Fruit fly (Drosophila melanogaster): ENCODE results near the gene RpL22.

The RpL22 gene

DNA sequence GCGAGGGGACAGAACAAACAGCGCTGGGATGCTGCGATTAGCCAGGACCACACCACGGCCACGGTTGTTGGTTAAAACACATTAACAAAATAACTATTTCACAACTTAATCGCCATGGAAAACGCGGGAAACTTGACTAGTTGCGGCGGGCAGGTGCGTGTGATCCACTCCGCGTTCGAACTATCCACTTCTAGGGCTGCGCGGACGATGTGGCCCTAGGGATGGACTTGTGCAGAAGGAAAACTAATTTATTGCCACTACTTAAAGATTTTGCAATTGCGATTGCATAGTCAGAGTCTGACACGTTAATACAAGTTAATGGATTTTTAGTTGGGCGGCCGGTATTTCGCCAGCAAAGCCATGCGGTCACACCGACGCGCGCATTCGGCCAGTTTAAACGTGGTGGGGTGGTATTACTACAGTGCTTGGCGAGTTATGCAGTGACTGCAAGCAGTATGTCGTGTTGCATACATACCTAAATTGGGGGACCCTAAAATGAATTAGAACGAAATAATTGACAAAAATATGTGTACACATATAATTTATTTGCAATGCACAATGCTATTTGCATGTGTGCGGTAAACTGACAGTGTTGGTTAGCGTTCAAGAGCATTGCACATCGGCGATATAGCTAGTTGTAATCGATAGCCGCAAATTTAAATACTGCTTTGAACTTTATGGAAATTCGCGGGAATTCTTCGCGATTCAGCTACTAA, 36.4 kb upstream of the RpL22 start, which contains the start of gene Rbf (continued):
- TF ChIP-seq Bgb (GFP tag; IDR thresholded peaks at IDR 0.05; ENCODE audit: partially characterized antibody): peak; percentile 55
- TF ChIP-seq CG2116 (GFP tag; optimal IDR thresholded peaks at IDR 0.05): peak; percentile 62
- TF ChIP-seq D19B (GFP tag; optimal IDR thresholded peaks at IDR 0.05): no peak
- no peak for TF ChIP-seq Max (GFP tag; optimal IDR thresholded peaks at IDR 0.05)
- no peak for TF ChIP-seq CG10209 (GFP tag; optimal IDR thresholded peaks at IDR 0.05)
- TF ChIP-seq CG14710 (tag; optimal IDR thresholded peaks at IDR 0.05): peak; percentile 54
- no peak for TF ChIP-seq kah (GFP tag; optimal IDR thresholded peaks at IDR 0.05)
- TF ChIP-seq dati (GFP tag; IDR thresholded peaks at IDR 0.05): no peak
- TF ChIP-seq CG1024 (GFP tag; IDR thresholded peaks at IDR 0.05): no peak
- TF ChIP-seq CG30403 (GFP tag; optimal IDR thresholded peaks at IDR 0.05): peak; percentile 1
- peak; percentile 42 for TF ChIP-seq nmo (GFP tag; optimal IDR thresholded peaks at IDR 0.05)
- 0 out of 2 replicates have a peak, but pooled peaks have one; percentile 6 for TF ChIP-seq E2f1 (GFP tag; IDR thresholded peaks at IDR 0.05)
- peak; percentile 67 for TF ChIP-seq amos (GFP tag; IDR thresholded peaks at IDR 0.05; ENCODE audit: partially characterized antibody)
- TF ChIP-seq Pdp1 (GFP tag; optimal IDR thresholded peaks at IDR 0.05): peak in 1 of 2 experiments; percentile 58
- TF ChIP-seq CG7963 (GFP tag; IDR thresholded peaks at IDR 0.05; ENCODE audit: partially characterized antibody): 0 out of 3 replicates have a peak, but pooled peaks have one; percentile 20
- no peak for TF ChIP-seq CG6175 (GFP tag; IDR thresholded peaks at IDR 0.05)
- TF ChIP-seq Hr39 (optimal IDR thresholded peaks at IDR 0.05): no peak
- TF ChIP-seq CG9727 (GFP tag; optimal IDR thresholded peaks at IDR 0.05): peak; percentile 26
- TF ChIP-seq phol (tag; optimal IDR thresholded peaks at IDR 0.05): peak; percentile 19
- TF ChIP-seq Sry-δ (GFP tag; optimal IDR thresholded peaks at IDR 0.05): peak; percentile 72
- 0 out of 3 replicates have a peak, but pooled peaks have one; percentile 19 for TF ChIP-seq row (GFP tag; IDR thresholded peaks at IDR 0.05)
- no peak for TF ChIP-seq prd (optimal IDR thresholded peaks at IDR 0.05)
- no peak for TF ChIP-seq prd (GFP tag; IDR thresholded peaks at IDR 0.05)
- peak; percentile 58; the same call in 1 of the 3 replicates for TF ChIP-seq hb (GFP tag; IDR thresholded peaks at IDR 0.05; ENCODE audit: partially characterized antibody)
- TF ChIP-seq CG7271 (tag; optimal IDR thresholded peaks at IDR 0.05): no peak
- no peak for TF ChIP-seq CG12104 (GFP tag; optimal IDR thresholded peaks at IDR 0.05)
- peak; percentile 77 for TF ChIP-seq Myb (GFP tag; optimal IDR thresholded peaks at IDR 0.05)
- TF ChIP-seq CG34224 (GFP tag; IDR thresholded peaks at IDR 0.05; ENCODE audit: partially characterized antibody): 0 out of 3 replicates have a peak, but pooled peaks have one; percentile 25
- peak; percentile 53 for TF ChIP-seq CG4617 (GFP tag; optimal IDR thresholded peaks at IDR 0.05; ENCODE audit: borderline replicate concordance)
- TF ChIP-seq abd-A (tag; optimal IDR thresholded peaks at IDR 0.05): no peak
- TF ChIP-seq toy (GFP tag; IDR thresholded peaks at IDR 0.05): no peak
- TF ChIP-seq CG7928 (GFP tag; optimal IDR thresholded peaks at IDR 0.05): peak; percentile 1
- TF ChIP-seq ap (GFP tag; IDR thresholded peaks at IDR 0.05): no peak
- TF ChIP-seq CG10267 (tag; optimal IDR thresholded peaks at IDR 0.05): peak; percentile 94
- TF ChIP-seq unc-4 (GFP tag; IDR thresholded peaks at IDR 0.05; ENCODE audit: partially characterized antibody): peak; percentile 62
- TF ChIP-seq MESR4 (GFP tag; optimal IDR thresholded peaks at IDR 0.05): peak; percentile 50
- TF ChIP-seq Ets97D (GFP tag; optimal IDR thresholded peaks at IDR 0.05): peak; percentile 41
- peak; percentile 75 for TF ChIP-seq sens (GFP tag)
- TF ChIP-seq HLH4C (GFP tag; IDR thresholded peaks at IDR 0.05; ENCODE audit: partially characterized antibody): peak; percentile 43; the same call in 2 of the 3 replicates
- peak; percentile 81 for TF ChIP-seq CG9797 (GFP tag; optimal IDR thresholded peaks at IDR 0.05)
- no peak for TF ChIP-seq cad (GFP tag; optimal IDR thresholded peaks at IDR 0.05)
- TF ChIP-seq Dad (GFP tag; optimal IDR thresholded peaks at IDR 0.05): peak; percentile 31
- peak; percentile 43; the same call in 1 of the 3 replicates for TF ChIP-seq Doc3 (GFP tag; IDR thresholded peaks at IDR 0.05; ENCODE audit: partially characterized antibody)
- TF ChIP-seq CG2712 (tag; optimal IDR thresholded peaks at IDR 0.05): peak; percentile 6
- TF ChIP-seq p53 (GFP tag; optimal IDR thresholded peaks at IDR 0.05): peak; percentile 23
- peak; percentile 41 for TF ChIP-seq CG12659 (GFP tag; optimal IDR thresholded peaks at IDR 0.05)
- peak; percentile 25 for TF ChIP-seq dm (GFP tag; optimal IDR thresholded peaks at IDR 0.05)
- peak; percentile 28; the same call in 1 of the 2 replicates for TF ChIP-seq CG42726 (GFP tag; IDR thresholded peaks at IDR 0.05; ENCODE audit: partially characterized antibody)
